Worm (Caenorhabditis elegans) whole organism, midembryonic: ENCODE results near the gene T13G4.4.

Experiments used
- T22C8.4 ChIP-seq: fragments of 200-800 bp; sonication (Bioruptor generic); IDR thresholded peaks from 2 replicates; pipeline ENCODE4 v1.3.6; 2022; ENCODE audit warnings: missing genetic modification characterization, missing compliant biosample characterization
- cog-1 ChIP-seq: sonication (generic microtip); optimal IDR thresholded peaks from 2 replicates; lab custom pipeline; 2016; ENCODE audit warnings: missing genetic modification characterization, missing compliant biosample characterization
- flt-1 ChIP-seq: fragments of 200-800 bp; sonication (Bioruptor generic); IDR thresholded peaks from 2 replicates; pipeline ENCODE4 v1.3.6; 2022; ENCODE audit warnings: missing genetic modification characterization, missing compliant biosample characterization
- klf-2 ChIP-seq: fragments of 200-800 bp; sonication (Bioruptor generic); conservative IDR thresholded peaks from 2 replicates; pipeline ENCODE4 v1.3.6; 2022; ENCODE audit warnings: missing genetic modification reagents, missing genetic modification characterization, missing compliant biosample characterization
- med-1 ChIP-seq: sonication (generic microtip); optimal IDR thresholded peaks from 2 replicates; lab custom pipeline; 2017; ENCODE audit warnings: missing genetic modification characterization, mild to moderate bottlenecking, missing compliant biosample characterization, antibody characterized with exemption, missing genetic modification reagents; ENCODE audit not compliant: insufficient read depth
- ref-1 ChIP-seq: fragments of 200-800 bp; sonication (Bioruptor generic); conservative IDR thresholded peaks from 2 replicates; pipeline ENCODE4 v1.3.6; 2022; ENCODE audit warnings: missing genetic modification reagents, missing genetic modification characterization, missing compliant biosample characterization
- tab-1 ChIP-seq: fragments of 200-800 bp; sonication (Bioruptor generic); IDR thresholded peaks from 2 replicates; pipeline ENCODE4 v1.3.6; 2022; ENCODE audit warnings: missing genetic modification characterization, missing compliant biosample characterization
- ztf-23 ChIP-seq: fragments of 200-800 bp; sonication (Bioruptor generic); IDR thresholded peaks from 2 replicates; pipeline ENCODE4 v1.3.6; 2022; ENCODE audit warnings: missing genetic modification reagents, missing genetic modification characterization, missing compliant biosample characterization
- ztf-29 ChIP-seq: fragments of 200-800 bp; sonication (Bioruptor generic); IDR thresholded peaks from 2 replicates; pipeline ENCODE4 v1.3.6; 2022; ENCODE audit warnings: missing genetic modification reagents, missing genetic modification characterization, missing compliant biosample characterization

The T13G4.4 gene

DNA sequence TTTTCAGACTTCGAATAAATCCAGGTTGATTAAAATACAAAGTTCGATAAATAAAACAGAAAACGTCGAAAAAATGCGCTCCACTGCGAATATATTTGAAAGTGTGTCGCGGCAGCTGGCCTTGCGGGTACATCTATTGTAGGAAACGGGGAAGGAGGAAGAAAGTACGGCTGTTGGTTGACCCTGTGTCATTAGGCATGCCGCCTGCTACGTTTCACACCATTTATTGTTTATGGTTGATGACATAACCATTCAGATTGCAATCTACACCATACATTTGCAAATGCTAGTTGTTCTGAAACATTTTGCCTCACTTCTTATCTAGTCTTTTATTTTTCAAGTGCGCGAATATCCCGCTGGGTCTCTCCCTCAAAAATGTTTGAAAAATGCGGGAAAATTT lies at the start of gene T13G4.4:
Gene T13G4.4 (minus strand): TSS at position 97 of the 400 bp plus-strand sequence.
- TF ChIP-seq ztf-29 (GFP tag; lab: Robert Waterston, UW) (no peak), cog-1 (tag; lab: Kevin White, UChicago) (peak; percentile 3)

- TF ChIP-seq cog-1 (tag; lab: Kevin White, UChicago) (no peak), ref-1 (GFP tag; lab: Robert Waterston, UW) (no peak), med-1 (GFP tag; lab: Kevin White, UChicago) (no peak), flt-1 (no peak), ztf-23 (GFP tag; lab: Robert Waterston, UW) (no peak), T22C8.4 (no peak), ztf-29 (GFP tag; lab: Robert Waterston, UW) (no peak), klf-2 (no peak), tab-1 (GFP tag; lab: Robert Waterston, UW) (no peak)
Observed at ce11 chrX:1238803-1239202, 47.3 kb upstream of the T13G4.4 start, which contains the start of gene C25G6.3. Gene C25G6.3 (minus strand): TSS chrX:1238903.

ce11 chrX:1233889-1234288 lies 42.4 kb upstream of the T13G4.4 start:
- peak; percentile 41; the same call in 1 of the 2 replicates for TF ChIP-seq flt-1

DNA sequence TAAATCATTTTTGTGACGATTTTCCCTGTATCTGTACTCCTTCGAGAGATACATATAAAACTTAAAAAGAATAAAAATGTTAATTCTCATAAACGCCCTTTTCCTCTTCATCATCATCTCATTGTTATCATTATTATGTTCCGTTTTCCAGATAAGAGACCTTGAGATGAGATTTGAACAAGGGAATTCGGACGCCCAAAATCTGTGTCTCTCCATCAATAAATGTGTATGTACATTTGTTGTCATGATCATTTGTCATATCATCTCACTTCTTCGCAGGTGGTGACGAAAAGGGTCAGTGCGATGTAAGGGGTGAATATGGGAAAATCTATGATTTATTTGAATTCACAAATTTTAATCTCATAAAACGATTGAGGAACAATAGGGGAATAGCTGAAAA lies 40.6 kb upstream of the T13G4.4 start:
- TF ChIP-seq ztf-23 (GFP tag; lab: Robert Waterston, UW) (no peak), tab-1 (GFP tag; lab: Robert Waterston, UW) (no peak), ztf-29 (GFP tag; lab: Robert Waterston, UW) (no peak), klf-2 (no peak), flt-1 (no peak), T22C8.4 (no peak), med-1 (GFP tag; lab: Kevin White, UChicago) (no peak), cog-1 (tag; lab: Kevin White, UChicago) (no peak), ref-1 (GFP tag; lab: Robert Waterston, UW) (no peak)

DNA sequence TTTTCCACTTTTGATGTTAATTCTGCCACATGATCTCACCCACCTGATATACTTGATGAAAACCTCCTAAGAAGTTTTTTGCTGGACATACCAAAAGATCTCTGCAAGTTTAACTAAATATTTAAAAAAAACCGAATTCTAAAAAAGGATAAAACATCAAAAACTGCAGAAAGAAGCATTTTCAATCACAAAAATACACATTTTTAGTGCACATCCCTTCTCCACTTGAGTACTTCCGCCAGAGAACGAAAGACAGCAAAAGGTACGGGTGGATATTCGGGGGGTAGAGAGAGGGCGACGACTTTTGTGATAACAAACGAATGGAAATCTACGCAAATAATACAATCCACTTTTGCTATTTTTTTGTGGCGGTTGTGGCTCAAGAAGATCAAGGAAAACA lies 39.2 kb upstream of the T13G4.4 start, which contains the start of gene C46H3.2:
Gene C46H3.2 (minus strand): TSS at position 101 of the 400 bp plus-strand sequence.
- TF ChIP-seq ztf-29 (GFP tag; lab: Robert Waterston, UW), result no peak
- TF ChIP-seq ztf-23 (GFP tag; lab: Robert Waterston, UW), result no peak
- no peak for TF ChIP-seq cog-1 (tag; lab: Kevin White, UChicago)
- no peak for TF ChIP-seq med-1 (GFP tag; lab: Kevin White, UChicago)
- no peak for TF ChIP-seq T22C8.4
- TF ChIP-seq ref-1 (GFP tag; lab: Robert Waterston, UW), result no peak
- no peak for TF ChIP-seq klf-2
- no peak for TF ChIP-seq tab-1 (GFP tag; lab: Robert Waterston, UW)
- no peak for TF ChIP-seq flt-1

DNA sequence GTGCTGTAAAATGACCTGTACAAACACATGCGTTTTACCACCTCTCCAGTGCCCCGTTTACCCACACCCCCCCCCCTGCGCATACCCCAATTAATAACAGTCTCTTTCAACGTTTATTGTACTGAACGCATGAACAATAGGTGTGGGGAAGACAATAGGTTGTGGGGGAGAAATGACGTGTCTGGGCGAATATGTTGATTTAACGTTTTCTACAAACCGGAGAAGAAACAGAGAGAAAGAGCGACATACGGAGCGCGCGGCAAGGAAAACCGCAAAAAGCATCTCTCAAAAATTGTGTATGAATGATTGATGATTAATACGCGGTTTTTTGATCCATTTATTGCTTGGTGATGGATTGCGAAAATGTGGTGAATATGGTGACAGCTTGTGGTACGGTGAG lies 32.4 kb upstream of the T13G4.4 start:
- 0 out of 2 replicates have a peak, but pooled peaks have one; percentile 43 for TF ChIP-seq tab-1 (GFP tag; lab: Robert Waterston, UW)
- TF ChIP-seq klf-2, result no peak
- 0 out of 2 replicates have a peak, but pooled peaks have one; percentile 59 for TF ChIP-seq flt-1
- TF ChIP-seq ztf-23 (GFP tag; lab: Robert Waterston, UW), result 0 out of 2 replicates have a peak, but pooled peaks have one; percentile 10
- TF ChIP-seq ref-1 (GFP tag; lab: Robert Waterston, UW), result no peak
- no peak for TF ChIP-seq cog-1 (tag; lab: Kevin White, UChicago)

DNA sequence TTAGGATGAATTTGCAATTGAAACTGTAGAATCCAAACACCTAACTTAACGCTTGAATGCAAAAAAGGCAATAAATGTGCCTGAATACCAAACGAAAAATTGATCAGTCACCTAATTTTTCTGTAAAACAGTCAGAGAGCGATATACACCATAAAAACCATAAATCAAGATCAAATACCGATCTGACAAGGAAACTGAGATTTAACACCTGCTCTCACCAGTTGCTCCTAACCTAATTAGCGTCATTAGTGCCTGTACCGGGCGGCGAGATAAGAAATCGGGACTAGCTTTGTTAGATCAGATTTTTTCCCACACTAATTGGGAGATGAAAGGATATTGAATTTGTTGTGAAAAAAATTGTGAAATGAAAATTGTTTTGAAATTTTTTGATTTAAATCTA lies 31.6 kb upstream of the T13G4.4 start:
- TF ChIP-seq flt-1 (no peak), cog-1 (tag; lab: Kevin White, UChicago) (no peak), ztf-23 (GFP tag; lab: Robert Waterston, UW) (no peak), T22C8.4 (no peak), ref-1 (GFP tag; lab: Robert Waterston, UW) (no peak), tab-1 (GFP tag; lab: Robert Waterston, UW) (no peak), ztf-29 (GFP tag; lab: Robert Waterston, UW) (no peak), klf-2 (no peak), med-1 (GFP tag; lab: Kevin White, UChicago) (no peak)

DNA sequence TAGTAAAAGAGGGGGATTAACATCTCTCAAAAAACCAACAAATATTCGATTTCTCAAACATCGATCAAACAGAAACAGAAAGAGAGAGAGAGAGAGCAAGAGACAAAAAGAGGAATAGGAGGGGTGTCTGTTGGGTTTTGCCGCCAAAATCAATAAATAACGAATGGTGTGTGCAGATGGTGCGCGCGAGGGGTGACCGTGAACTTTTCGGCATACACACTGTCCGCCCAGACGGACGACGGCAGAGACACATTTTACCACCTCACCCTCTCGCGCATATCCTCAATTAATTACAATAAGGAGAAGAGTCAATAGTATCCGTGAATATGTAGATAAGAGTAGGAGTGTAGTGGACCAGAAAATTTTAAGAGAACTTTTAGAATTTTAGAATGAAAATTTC lies 30.9 kb upstream of the T13G4.4 start:
- peak; percentile 48; the same call in 1 of the 2 replicates for TF ChIP-seq T22C8.4
- no peak for TF ChIP-seq med-1 (GFP tag; lab: Kevin White, UChicago)

DNA sequence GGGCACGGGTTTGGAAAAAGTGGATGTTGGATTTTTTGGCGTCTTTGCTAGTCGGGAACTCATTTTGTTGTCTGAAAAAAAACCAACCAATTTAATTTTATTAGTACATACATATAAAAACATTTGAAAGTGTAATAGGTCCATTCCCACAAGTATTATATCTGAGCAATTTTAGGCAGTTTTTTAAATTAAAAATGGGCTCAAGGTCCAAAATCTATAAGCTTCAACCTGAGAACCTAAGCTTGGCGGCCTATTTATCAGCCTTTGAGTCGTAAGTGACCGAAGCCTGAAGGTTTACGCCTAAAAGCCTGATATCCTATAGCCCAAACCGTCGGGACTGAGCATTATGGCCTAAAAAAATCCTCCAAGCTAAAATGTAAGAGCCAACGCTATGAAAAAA lies 27.0 kb upstream of the T13G4.4 start:
- TF ChIP-seq klf-2 (no peak), cog-1 (tag; lab: Kevin White, UChicago) (no peak)

DNA sequence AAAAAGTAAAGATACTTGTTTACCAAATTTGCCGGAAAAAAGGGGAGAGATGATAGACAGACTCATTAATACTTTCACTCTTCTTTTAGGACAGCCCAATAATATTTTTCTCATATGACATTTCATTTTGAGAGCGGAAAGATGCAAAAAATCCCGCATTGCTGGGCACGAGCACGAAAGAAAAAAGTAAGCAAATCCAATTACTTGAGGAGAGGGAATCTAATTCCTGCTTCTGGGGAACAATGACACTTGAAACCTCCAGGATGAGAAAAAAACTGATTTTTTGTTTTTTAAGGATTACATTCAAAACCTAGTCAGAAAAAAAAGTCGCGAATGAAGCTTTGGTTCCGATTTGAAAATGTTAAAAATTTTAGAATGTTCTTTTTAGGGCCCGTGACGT lies 25.4 kb upstream of the T13G4.4 start:
- TF ChIP-seq T22C8.4 (no peak), ztf-23 (GFP tag; lab: Robert Waterston, UW) (no peak), ztf-29 (GFP tag; lab: Robert Waterston, UW) (no peak), ref-1 (GFP tag; lab: Robert Waterston, UW) (no peak), klf-2 (no peak), flt-1 (no peak), med-1 (GFP tag; lab: Kevin White, UChicago) (no peak), tab-1 (GFP tag; lab: Robert Waterston, UW) (no peak), cog-1 (tag; lab: Kevin White, UChicago) (no peak)

DNA sequence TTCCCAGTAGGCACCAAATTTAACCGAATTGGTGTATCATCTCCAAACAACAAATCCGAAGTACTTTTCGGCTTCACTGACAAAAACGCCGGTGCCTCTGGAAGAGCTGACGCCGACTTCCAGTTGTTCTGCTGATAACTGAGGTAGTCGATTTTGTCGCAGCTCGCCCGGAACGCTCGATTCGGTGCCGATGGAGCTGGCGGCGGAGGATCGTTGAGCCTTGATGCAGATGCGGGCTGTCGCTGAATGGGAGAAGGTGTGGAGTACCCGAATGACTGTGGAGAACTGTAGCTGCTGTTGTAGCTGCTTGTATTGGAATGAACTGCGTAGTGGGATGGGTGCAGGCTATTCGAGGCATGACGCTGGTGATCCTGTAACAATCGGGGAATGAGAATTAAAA lies 21.7 kb upstream of the T13G4.4 start:
- TF ChIP-seq flt-1 (no peak), ztf-29 (GFP tag; lab: Robert Waterston, UW) (no peak), tab-1 (GFP tag; lab: Robert Waterston, UW) (no peak), T22C8.4 (no peak), klf-2 (no peak), med-1 (GFP tag; lab: Kevin White, UChicago) (no peak), cog-1 (tag; lab: Kevin White, UChicago) (no peak), ztf-23 (GFP tag; lab: Robert Waterston, UW) (no peak), ref-1 (GFP tag; lab: Robert Waterston, UW) (no peak)
